Worm (Caenorhabditis elegans) whole organism, late embryonic: ENCODE measurements around the gene thoc-2.

Experiments used
- ama-1 ChIP-seq: fragments of 150-350 bp; optimal IDR thresholded peaks from 2 replicates; lab custom pipeline; 2014
- ceh-2 ChIP-seq: sonication (generic microtip); optimal IDR thresholded peaks from 2 replicates; lab custom pipeline; 2016; ENCODE audit warnings: missing genotype, missing genetic modification characterization, missing compliant biosample characterization
- dve-1 ChIP-seq: sonication (generic microtip); optimal IDR thresholded peaks from 2 replicates; lab custom pipeline; 2017; ENCODE audit warnings: antibody characterized with exemption, mild to moderate bottlenecking, missing genetic modification characterization, missing compliant biosample characterization
- eyg-1 ChIP-seq: sonication (generic microtip); optimal IDR thresholded peaks from 2 replicates; lab custom pipeline; 2016; ENCODE audit warnings: missing genotype, missing genetic modification characterization, missing compliant biosample characterization
- nhr-11 ChIP-seq: fragments of 150-350 bp; optimal IDR thresholded peaks from 2 replicates; lab custom pipeline; 2014; ENCODE audit warnings: missing biosample characterization, missing genetic modification characterization
- npax-4 ChIP-seq: sonication (generic microtip); optimal IDR thresholded peaks from 2 replicates; lab custom pipeline; 2016; ENCODE audit warnings: missing genetic modification characterization, missing compliant biosample characterization
- pqm-1 ChIP-seq: sonication (generic microtip); optimal IDR thresholded peaks from 2 replicates; lab custom pipeline; 2016; ENCODE audit warnings: missing genetic modification characterization, missing compliant biosample characterization
- unc-42 ChIP-seq: sonication (generic microtip); optimal IDR thresholded peaks from 2 replicates; lab custom pipeline; 2016; ENCODE audit warnings: missing genotype, missing genetic modification characterization, missing compliant biosample characterization

- TF ChIP-seq nhr-11 (tag; lab: Kevin White, UChicago) (no peak), npax-4 (tag; lab: Kevin White, UChicago) (no peak), eyg-1 (tag; lab: Kevin White, UChicago) (no peak), ceh-2 (no peak), unc-42 (tag; lab: Kevin White, UChicago) (no peak), dve-1 (tag; lab: Kevin White, UChicago) (no peak), pqm-1 (tag; lab: Kevin White, UChicago) (no peak), ama-1 (lab: Kevin White, UChicago) (no peak)
Observed at ce11 chrIII:6398124-6398523, 30.3 kb downstream of the thoc-2 start.
